Worm (Caenorhabditis elegans): ENCODE data around the gene nap-1.
A peak's percentile ranks its signal among the peaks of the same experiment; 100 is the strongest.

Gene nap-1

ce11 chrIV:8375381-8375780, 3.7 kb downstream of the nap-1 start:
- TF ChIP-seq nhr-27 (tag; optimal IDR thresholded peaks at IDR 0.05) (peak; percentile 21), Y56A3A.18 (GFP tag; IDR thresholded peaks at IDR 0.05) (0 out of 2 replicates have a peak, but pooled peaks have one; percentile 35), F49E8.2 (tag; optimal IDR thresholded peaks at IDR 0.05; ENCODE audit: insufficient read depth) (peak; percentile 57), egl-44 (GFP tag; IDR thresholded peaks at IDR 0.05) (peak; percentile 67; the same call in 1 of the 2 replicates), lag-1 (GFP tag; IDR thresholded peaks at IDR 0.05) (no peak), B0035.1 (tag; optimal IDR thresholded peaks at IDR 0.05) (peak; percentile 29), egrh-3 (GFP tag; IDR thresholded peaks at IDR 0.05) (no peak), zim-3 (tag; optimal IDR thresholded peaks at IDR 0.05) (peak; percentile 75), aptf-2 (GFP tag; conservative IDR thresholded peaks at IDR 0.05) (no peak), ztf-6 (GFP tag; IDR thresholded peaks at IDR 0.05) (0 out of 2 replicates have a peak, but pooled peaks have one; percentile 48), nhr-120 (GFP tag; IDR thresholded peaks at IDR 0.05) (no peak), D2030.7 (GFP tag; IDR thresholded peaks at IDR 0.05) (peak; percentile 47; the same call in 1 of the 2 replicates), tbx-9 (tag; optimal IDR thresholded peaks at IDR 0.05; ENCODE audit: borderline replicate concordance) (no peak), sea-2 (GFP tag; IDR thresholded peaks at IDR 0.05) (no peak), ztf-25 (GFP tag; IDR thresholded peaks at IDR 0.05) (peak; percentile 44; the same call in 1 of the 2 replicates), F22D6.2 (tag; optimal IDR thresholded peaks at IDR 0.05) (no peak), nhr-90 (tag; optimal IDR thresholded peaks at IDR 0.05) (peak; percentile 82), attf-3 (GFP tag; conservative IDR thresholded peaks at IDR 0.05) (peak; percentile 67), nhr-80 (tag; optimal IDR thresholded peaks at IDR 0.05) (peak; percentile 60), lin-26 (GFP tag; IDR thresholded peaks at IDR 0.05) (peak; percentile 84), hrde-1 (tag; optimal IDR thresholded peaks at IDR 0.05; ENCODE audit: borderline replicate concordance) (peak; percentile 78), F57C9.4 (tag; optimal IDR thresholded peaks at IDR 0.05) (no peak), T26A5.8 (tag; optimal IDR thresholded peaks at IDR 0.05) (no peak), T07F8.4 (tag; optimal IDR thresholded peaks at IDR 0.05) (peak; percentile 76), ztf-28 (GFP tag; IDR thresholded peaks at IDR 0.05) (no peak), attf-5 (GFP tag; optimal IDR thresholded peaks at IDR 0.05) (peak; percentile 49), bed-2 (GFP tag; IDR thresholded peaks at IDR 0.05) (no peak), chd-7 (tag; optimal IDR thresholded peaks at IDR 0.05) (peak; percentile 60), dpl-1 (GFP tag; optimal IDR thresholded peaks at IDR 0.05) (no peak), K12H6.12 (tag; optimal IDR thresholded peaks at IDR 0.05) (peak; percentile 9), unc-62 (GFP tag; optimal IDR thresholded peaks at IDR 0.05) (no peak), tlf-1 (GFP tag; optimal IDR thresholded peaks at IDR 0.05) (peak; percentile 24), madf-6 (GFP tag; IDR thresholded peaks at IDR 0.05) (peak; percentile 58; the same call in 1 of the 2 replicates), dox-1 (GFP tag; IDR thresholded peaks at IDR 0.05) (peak; percentile 82), C06A6.2 (GFP tag; conservative IDR thresholded peaks at IDR 0.05) (no peak), ets-4 (GFP tag; optimal IDR thresholded peaks at IDR 0.05) (no peak), egl-18 (GFP tag; IDR thresholded peaks at IDR 0.05) (no peak), lsy-27 (tag; optimal IDR thresholded peaks at IDR 0.05; ENCODE audit: borderline replicate concordance, insufficient read depth) (peak; percentile 71), nhr-179 (tag; optimal IDR thresholded peaks at IDR 0.05) (no peak), lin-35 (GFP tag; optimal IDR thresholded peaks at IDR 0.05) (peak in 1 of 3 experiments; percentile 61), F33H1.4 (GFP tag; IDR thresholded peaks at IDR 0.05) (peak; percentile 59), madf-10 (tag; optimal IDR thresholded peaks at IDR 0.05) (peak; percentile 56), bed-1 (GFP tag; IDR thresholded peaks at IDR 0.05) (no peak), B0261.1 (tag; optimal IDR thresholded peaks at IDR 0.05) (peak; percentile 77), hmg-20 (GFP tag; IDR thresholded peaks at IDR 0.05) (0 out of 2 replicates have a peak, but pooled peaks have one; percentile 37), die-1 (tag; optimal IDR thresholded peaks at IDR 0.05) (peak; percentile 90), xnd-1 (tag; optimal IDR thresholded peaks at IDR 0.05) (no peak), lin-54 (GFP tag; optimal IDR thresholded peaks at IDR 0.05) (peak; percentile 63), ceh-91 (GFP tag; IDR thresholded peaks at IDR 0.05) (no peak)

All from whole organism, young adult.